Worm (Caenorhabditis elegans) whole organism, L1 larva: ENCODE measurements around the gene ZC395.5.

Experiments used
- mep-1 ChIP-seq: fragments of 150-350 bp; optimal IDR thresholded peaks from 2 replicates; lab custom pipeline; 2014; ENCODE audit warnings: missing biosample characterization, missing genetic modification characterization
- tbx-2 ChIP-seq: sonication (generic microtip); optimal IDR thresholded peaks from 2 replicates; lab custom pipeline; 2016; ENCODE audit warnings: missing genetic modification characterization, missing compliant biosample characterization
- ztf-11 ChIP-seq, 2 experiments: sonication (generic microtip); optimal IDR thresholded peaks; 2 replicates each; lab custom pipeline; 2016 to 2017; ENCODE audit warnings: missing genetic modification characterization in 2 of 2, missing biosample characterization in 1 of 2, missing compliant biosample characterization in 1 of 2

DNA sequence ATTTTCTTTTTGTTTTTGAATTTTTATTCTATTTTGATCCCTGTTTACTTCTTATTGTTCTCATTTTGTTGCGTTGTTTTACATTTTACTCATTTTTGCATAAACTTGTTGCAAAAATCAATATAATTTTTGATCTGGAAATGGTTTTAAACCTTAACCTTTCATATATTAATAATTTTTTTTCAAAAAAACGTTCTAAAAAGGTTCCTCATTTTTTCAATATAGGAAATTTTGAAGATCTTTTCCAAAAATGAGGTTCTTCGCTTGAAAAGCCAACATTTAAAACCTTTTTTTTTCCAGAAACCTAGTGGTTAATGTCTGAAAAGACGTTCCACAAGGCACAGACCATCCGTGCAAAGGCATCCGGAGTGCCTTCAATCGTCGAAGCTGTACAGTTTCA lies 7.3 kb upstream of the ZC395.5 start, which contains the start of gene gop-3:
- no peak for TF ChIP-seq mep-1
- no peak for TF ChIP-seq tbx-2 (tag; lab: Kevin White, UChicago)
- no peak for TF ChIP-seq ztf-11 (tag; optimal IDR thresholded peaks at IDR 0.05; lab: Kevin White, UChicago)
